Worm (Caenorhabditis elegans) whole organism, mixed stage, embryonic: ENCODE results near the gene catp-6.

Experiments
- ham-2 ChIP-seq: fragments of 200-800 bp; sonication (Bioruptor generic); optimal IDR thresholded peaks from 2 replicates; lab custom pipeline; 2018; ENCODE audit warnings: mild to moderate bottlenecking, missing genetic modification characterization, missing compliant biosample characterization
- lsy-2 ChIP-seq: fragments of 150-350 bp; optimal IDR thresholded peaks from 2 replicates; lab custom pipeline; 2014; ENCODE audit warnings: missing biosample characterization, missing genetic modification characterization
- mab-5 ChIP-seq: fragments of 150-350 bp; optimal IDR thresholded peaks from 2 replicates; lab custom pipeline; 2014; ENCODE audit warnings: missing biosample characterization, missing genetic modification characterization
- mep-1 ChIP-seq: fragments of 150-350 bp; optimal IDR thresholded peaks from 2 replicates; lab custom pipeline; 2017; ENCODE audit warnings: missing biosample characterization, missing genetic modification reagents, missing genetic modification characterization, inconsistent platforms
- nhr-237 ChIP-seq: fragments of 150-350 bp; optimal IDR thresholded peaks from 2 replicates; lab custom pipeline; 2014; ENCODE audit warnings: missing biosample characterization, missing genetic modification characterization
- nhr-28 ChIP-seq: fragments of 150-350 bp; optimal IDR thresholded peaks from 2 replicates; lab custom pipeline; 2014; ENCODE audit warnings: missing biosample characterization, missing genetic modification characterization
- nhr-76 ChIP-seq: sonication (generic microtip); optimal IDR thresholded peaks from 2 replicates; lab custom pipeline; 2017; ENCODE audit warnings: missing biosample characterization, missing genetic modification characterization
- snpc-4 ChIP-seq: fragments of 150-350 bp; optimal IDR thresholded peaks from 2 replicates; lab custom pipeline; 2014; ENCODE audit warnings: missing biosample characterization, missing genetic modification characterization
- unc-39 ChIP-seq: fragments of 150-350 bp; optimal IDR thresholded peaks from 2 replicates; lab custom pipeline; 2014; ENCODE audit warnings: missing biosample characterization, missing genetic modification characterization
- ztf-11 ChIP-seq: fragments of 150-350 bp; optimal IDR thresholded peaks from 2 replicates; lab custom pipeline; 2014; ENCODE audit warnings: missing biosample characterization, missing genetic modification characterization

- TF ChIP-seq ham-2 (GFP tag; lab: Kevin White, UChicago) (no peak), ztf-11 (no peak), unc-39 (tag; lab: Kevin White, UChicago) (no peak), snpc-4 (tag; lab: Kevin White, UChicago) (no peak), mep-1 (tag; lab: Kevin White, UChicago) (no peak), nhr-76 (tag; lab: Kevin White, UChicago) (no peak), mab-5 (tag; lab: Kevin White, UChicago) (no peak), nhr-237 (no peak), lsy-2 (tag; lab: Kevin White, UChicago) (no peak), nhr-28 (tag; lab: Kevin White, UChicago) (no peak)
Measured at ce11 chrIV:9864778-9865177, 40.4 kb upstream of the catp-6 start, which contains the start of the genes K07F5.15 and K07F5.22.
